Worm (Caenorhabditis elegans) whole organism, L1 larva: ENCODE measurements around the gene lbp-9.

Source experiments
- C04F5.9 ChIP-seq: sonication (generic microtip); optimal IDR thresholded peaks from 2 replicates; lab custom pipeline; 2016; ENCODE audit warnings: missing genetic modification characterization, missing compliant biosample characterization
- C16A3.4 ChIP-seq: fragments of 150-350 bp; optimal IDR thresholded peaks from 2 replicates; lab custom pipeline; 2014; ENCODE audit warnings: missing biosample characterization, missing genetic modification characterization
- C34B4.2 ChIP-seq: sonication (generic microtip); optimal IDR thresholded peaks from 2 replicates; lab custom pipeline; 2017; ENCODE audit warnings: mild to moderate bottlenecking, missing genetic modification characterization, missing compliant biosample characterization
- F16B12.6 ChIP-seq: fragments of 150-350 bp; optimal IDR thresholded peaks from 2 replicates; lab custom pipeline; 2014; ENCODE audit warnings: missing biosample characterization, missing genetic modification characterization
- aha-1 ChIP-seq: fragments of 150-350 bp; optimal IDR thresholded peaks from 2 replicates; lab custom pipeline; 2014; ENCODE audit warnings: missing biosample characterization, missing genetic modification characterization
- aly-2 ChIP-seq: fragments of 150-350 bp; optimal IDR thresholded peaks from 2 replicates; lab custom pipeline; 2014; ENCODE audit warnings: missing biosample characterization, missing genetic modification characterization
- ceh-8 ChIP-seq: fragments of 200-800 bp; sonication (Bioruptor generic); optimal IDR thresholded peaks from 2 replicates; lab custom pipeline; 2018; ENCODE audit warnings: mild to moderate bottlenecking, missing genetic modification characterization, moderate library complexity, missing compliant biosample characterization
- ceh-82 ChIP-seq, 3 experiments: fragments of 150-350 bp in 1 of 3; sonication (generic microtip) in 2 of 3; optimal IDR thresholded peaks; 2 replicates each; lab custom pipeline; 2014 to 2017; ENCODE audit warnings: missing biosample characterization in 3 of 3, missing genetic modification characterization in 3 of 3
- ceh-88 ChIP-seq: fragments of 200-800 bp; sonication (Bioruptor generic); IDR thresholded peaks from 2 replicates; pipeline ENCODE4 v1.3.6; 2022; ENCODE audit warnings: missing genetic modification characterization, missing compliant biosample characterization
- ceh-90 ChIP-seq: sonication (generic microtip); optimal IDR thresholded peaks from 2 replicates; lab custom pipeline; 2016; ENCODE audit warnings: missing genetic modification characterization, missing compliant biosample characterization
- dsc-1 ChIP-seq: sonication (generic microtip); optimal IDR thresholded peaks from 2 replicates; lab custom pipeline; 2016; ENCODE audit warnings: mild to moderate bottlenecking, missing genetic modification characterization, missing compliant biosample characterization
- egl-13 ChIP-seq: sonication (generic microtip); optimal IDR thresholded peaks from 2 replicates; lab custom pipeline; 2016; ENCODE audit warnings: missing genotype, missing genetic modification reagents, missing genetic modification characterization, missing compliant biosample characterization
- egl-27 ChIP-seq, 2 experiments: fragments of 150-350 bp in 1 of 2; sonication (generic microtip); optimal IDR thresholded peaks; 3 replicates each; lab custom pipeline; 2017 to 2018; ENCODE audit warnings: missing biosample characterization in 2 of 2, missing genetic modification characterization in 2 of 2, missing genetic modification reagents in 2 of 2
- elt-3 ChIP-seq, 6 experiments: fragments of 150-350 bp in 1 of 6; sonication (generic microtip); optimal IDR thresholded peaks; 2 replicates each; lab custom pipeline; 2017 to 2018; ENCODE audit warnings: missing biosample characterization in 6 of 6, missing genetic modification characterization in 6 of 6, inconsistent platforms in 1 of 6
- fkh-10 ChIP-seq: sonication (generic microtip); optimal IDR thresholded peaks from 2 replicates; lab custom pipeline; 2017; ENCODE audit warnings: missing biosample characterization, missing genetic modification reagents, missing genetic modification characterization
- fos-1 ChIP-seq: fragments of 150-350 bp; optimal IDR thresholded peaks from 2 replicates; lab custom pipeline; 2014; ENCODE audit warnings: missing biosample characterization, missing genetic modification characterization
- hlh-17 ChIP-seq: fragments of 200-800 bp; sonication (Bioruptor generic); optimal IDR thresholded peaks from 2 replicates; lab custom pipeline; 2018; ENCODE audit warnings: missing genetic modification characterization, mild to moderate bottlenecking, missing compliant biosample characterization, moderate library complexity, borderline replicate concordance
- hlh-4 ChIP-seq: sonication (generic microtip); optimal IDR thresholded peaks from 2 replicates; lab custom pipeline; 2016; ENCODE audit warnings: mild to moderate bottlenecking, missing genetic modification characterization, missing compliant biosample characterization
- hpl-2 ChIP-seq: fragments of 150-350 bp; optimal IDR thresholded peaks from 2 replicates; lab custom pipeline; 2014; ENCODE audit warnings: missing biosample characterization, missing genetic modification reagents, missing genetic modification characterization
- lin-15B ChIP-seq: fragments of 150-350 bp; sonication (generic microtip); optimal IDR thresholded peaks from 3 replicates; lab custom pipeline; 2014; ENCODE audit warnings: missing biosample characterization, missing genetic modification characterization
- lir-3 ChIP-seq: sonication (generic microtip); optimal IDR thresholded peaks from 2 replicates; lab custom pipeline; 2016; ENCODE audit warnings: mild to moderate bottlenecking, missing genetic modification characterization, moderate library complexity, missing compliant biosample characterization; ENCODE audit not compliant: poor library complexity
- mep-1 ChIP-seq: fragments of 150-350 bp; optimal IDR thresholded peaks from 2 replicates; lab custom pipeline; 2014; ENCODE audit warnings: missing biosample characterization, missing genetic modification characterization
- nhr-12 ChIP-seq: sonication (generic microtip); optimal IDR thresholded peaks from 2 replicates; lab custom pipeline; 2017; ENCODE audit warnings: missing biosample characterization, missing genetic modification characterization
- nhr-237 ChIP-seq: fragments of 150-350 bp; optimal IDR thresholded peaks from 2 replicates; lab custom pipeline; 2014; ENCODE audit warnings: missing biosample characterization, missing genetic modification characterization
- nhr-28 ChIP-seq: fragments of 150-350 bp; optimal IDR thresholded peaks from 2 replicates; lab custom pipeline; 2014; ENCODE audit warnings: missing biosample characterization, missing genetic modification characterization
- nhr-47 ChIP-seq: sonication (generic microtip); optimal IDR thresholded peaks from 2 replicates; lab custom pipeline; 2016; ENCODE audit warnings: mild to moderate bottlenecking, missing genetic modification characterization, moderate library complexity, missing compliant biosample characterization
- nhr-76 ChIP-seq: sonication (generic microtip); optimal IDR thresholded peaks from 2 replicates; lab custom pipeline; 2017; ENCODE audit warnings: missing biosample characterization, missing genetic modification characterization
- nhr-77 ChIP-seq: fragments of 150-350 bp; optimal IDR thresholded peaks from 2 replicates; lab custom pipeline; 2014; ENCODE audit warnings: missing biosample characterization, missing genetic modification characterization
- nhr-84 ChIP-seq: sonication (generic microtip); optimal IDR thresholded peaks from 2 replicates; lab custom pipeline; 2017; ENCODE audit warnings: missing biosample characterization, missing genetic modification characterization
- nhr-85 ChIP-seq: sonication (generic microtip); peaks from one replicate; lab custom pipeline; 2016; ENCODE audit warnings: missing genetic modification characterization, inconsistent platforms, missing compliant biosample characterization
- nhr-90 ChIP-seq: sonication (generic microtip); optimal IDR thresholded peaks from 2 replicates; lab custom pipeline; 2016; ENCODE audit warnings: mild to moderate bottlenecking, missing genetic modification characterization, missing compliant biosample characterization; ENCODE audit not compliant: poor library complexity
- skn-1 ChIP-seq: fragments of 150-350 bp; optimal IDR thresholded peaks from 2 replicates; lab custom pipeline; 2014; ENCODE audit warnings: missing biosample characterization, missing genetic modification characterization
- snpc-4 ChIP-seq: fragments of 150-350 bp; optimal IDR thresholded peaks from 2 replicates; lab custom pipeline; 2014; ENCODE audit warnings: missing biosample characterization, missing genetic modification characterization
- snu-23 ChIP-seq: sonication (generic microtip); optimal IDR thresholded peaks from 2 replicates; lab custom pipeline; 2016; ENCODE audit warnings: missing genetic modification characterization, missing compliant biosample characterization
- sox-4 ChIP-seq: sonication (generic microtip); optimal IDR thresholded peaks from 2 replicates; lab custom pipeline; 2016; ENCODE audit warnings: missing genetic modification characterization, missing compliant biosample characterization
- sptf-1 ChIP-seq: fragments of 150-350 bp; optimal IDR thresholded peaks from 2 replicates; lab custom pipeline; 2014; ENCODE audit warnings: missing biosample characterization, missing genetic modification characterization
- sup-37 ChIP-seq: fragments of 200-800 bp; sonication (Bioruptor generic); optimal IDR thresholded peaks from 2 replicates; lab custom pipeline; 2018; ENCODE audit warnings: mild to moderate bottlenecking, missing genetic modification characterization, missing compliant biosample characterization
- swsn-7 ChIP-seq: sonication (generic microtip); optimal IDR thresholded peaks from 2 replicates; lab custom pipeline; 2016; ENCODE audit warnings: missing genetic modification characterization, missing compliant biosample characterization
- tlp-1 ChIP-seq: fragments of 150-350 bp; optimal IDR thresholded peaks from 2 replicates; lab custom pipeline; 2014; ENCODE audit warnings: missing biosample characterization, missing genetic modification characterization
- unc-130 ChIP-seq: fragments of 150-350 bp; optimal IDR thresholded peaks from 2 replicates; lab custom pipeline; 2017; ENCODE audit warnings: missing biosample characterization, missing genetic modification characterization, inconsistent platforms
- unc-30 ChIP-seq: sonication (generic microtip); optimal IDR thresholded peaks from 2 replicates; lab custom pipeline; 2017; ENCODE audit warnings: missing biosample characterization, missing genetic modification characterization
- unc-86 ChIP-seq: sonication (generic microtip); optimal IDR thresholded peaks from 2 replicates; lab custom pipeline; 2016; ENCODE audit warnings: missing genetic modification characterization, missing compliant biosample characterization
- unc-98 ChIP-seq: fragments of 200-800 bp; sonication (Bioruptor generic); IDR thresholded peaks from 2 replicates; pipeline ENCODE4 v1.3.6; 2022; ENCODE audit warnings: missing genetic modification characterization, missing compliant biosample characterization
- vab-15 ChIP-seq: sonication (generic microtip); optimal IDR thresholded peaks from 2 replicates; lab custom pipeline; 2017; ENCODE audit warnings: missing genotype, mild to moderate bottlenecking, missing genetic modification characterization, missing compliant biosample characterization
- zag-1 ChIP-seq: fragments of 150-350 bp; optimal IDR thresholded peaks from 2 replicates; lab custom pipeline; 2014; ENCODE audit warnings: missing biosample characterization, missing genetic modification characterization
- ztf-4 ChIP-seq: fragments of 150-350 bp; optimal IDR thresholded peaks from 2 replicates; lab custom pipeline; 2014; ENCODE audit warnings: missing biosample characterization, missing genetic modification characterization

Gene lbp-9

DNA sequence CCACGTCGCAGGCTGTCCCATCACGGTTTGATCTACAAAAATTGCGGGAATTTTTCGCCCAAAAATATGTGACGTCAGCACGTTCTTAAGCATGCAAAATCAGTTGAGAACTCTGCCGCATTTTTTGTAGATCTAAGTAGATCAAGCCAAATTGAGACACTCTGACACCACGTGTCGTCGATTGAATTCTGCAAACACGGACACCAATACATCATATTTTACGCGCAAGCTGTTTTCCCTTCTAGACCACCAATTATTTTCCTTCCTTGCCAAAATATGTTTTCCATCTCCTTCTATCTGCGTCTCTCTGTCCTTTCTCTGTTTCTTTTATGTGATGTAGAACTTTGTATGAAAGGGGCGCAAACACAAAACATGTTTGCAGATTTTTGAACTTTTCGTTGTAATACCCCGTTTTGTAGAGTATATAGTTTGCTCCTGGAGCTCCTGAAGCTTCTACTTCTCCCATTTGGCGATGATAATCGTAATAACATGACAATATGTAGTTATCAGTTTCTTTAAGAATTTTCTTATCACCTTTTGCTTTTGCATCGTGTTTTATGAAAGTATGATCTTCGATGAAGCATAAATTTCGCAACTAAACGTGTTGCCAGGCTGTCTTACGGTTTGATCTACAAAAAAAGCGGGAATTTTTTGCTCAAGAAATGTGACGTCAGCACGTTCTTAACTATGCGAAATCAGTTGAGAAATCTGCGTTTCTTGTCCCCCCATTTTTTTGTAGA is 12.3 kb upstream of the lbp-9 start (continued):
- TF ChIP-seq fos-1 (tag; lab: Kevin White, UChicago) (no peak), sox-4 (tag; lab: Kevin White, UChicago) (no peak), nhr-47 (no peak), nhr-237 (tag; lab: Kevin White, UChicago) (no peak), swsn-7 (no peak), C34B4.2 (tag; lab: Kevin White, UChicago) (no peak), lir-3 (no peak), unc-30 (no peak), vab-15 (tag; lab: Kevin White, UChicago) (no peak), nhr-85 (tag; lab: Kevin White, UChicago) (peak; percentile 56), ztf-4 (tag; lab: Kevin White, UChicago) (no peak), elt-3 (tag; optimal IDR thresholded peaks at IDR 0.05; lab: Kevin White, UChicago) (no peak), ceh-88 (GFP tag; lab: Robert Waterston, UW) (no peak), hpl-2 (no peak), hlh-17 (no peak), unc-98 (no peak), aha-1 (tag; lab: Kevin White, UChicago) (no peak), snpc-4 (tag; lab: Kevin White, UChicago) (no peak), unc-86 (tag; lab: Kevin White, UChicago) (no peak), hlh-4 (tag; lab: Kevin White, UChicago) (no peak), nhr-90 (tag; lab: Kevin White, UChicago) (no peak), C16A3.4 (no peak), dsc-1 (tag; lab: Kevin White, UChicago) (peak; percentile 15), snu-23 (GFP tag; lab: Kevin White, UChicago) (peak; percentile 33), aly-2 (no peak), ceh-8 (no peak), tlp-1 (no peak), ceh-90 (tag; lab: Kevin White, UChicago) (no peak), nhr-76 (no peak), nhr-12 (tag; lab: Kevin White, UChicago) (no peak), mep-1 (tag; lab: Kevin White, UChicago) (peak; percentile 17), egl-13 (tag; lab: Kevin White, UChicago) (no peak), nhr-77 (tag; lab: Kevin White, UChicago) (no peak), unc-130 (tag; lab: Kevin White, UChicago) (no peak), ceh-82 (tag; optimal IDR thresholded peaks at IDR 0.05; lab: Kevin White, UChicago) (no peak), skn-1 (tag; lab: Kevin White, UChicago) (no peak), zag-1 (tag; lab: Kevin White, UChicago) (no peak), egl-27 (tag; optimal IDR thresholded peaks at IDR 0.05; lab: Kevin White, UChicago) (no peak), F16B12.6 (tag; lab: Kevin White, UChicago) (peak; percentile 60), sup-37 (GFP tag; lab: Kevin White, UChicago) (no peak), fkh-10 (no peak), nhr-84 (tag; lab: Kevin White, UChicago) (no peak), sptf-1 (no peak), C04F5.9 (tag; lab: Kevin White, UChicago) (no peak), nhr-28 (tag; lab: Kevin White, UChicago) (no peak), lin-15B (tag; lab: Kevin White, UChicago) (no peak)
